Fruit fly (Drosophila melanogaster) whole organism: ENCODE measurements around the gene sr.

Experiments used
- CG8478 ChIP-seq: fragments of >200 bp; optimal IDR thresholded peaks from 2 replicates; lab custom pipeline; 2018; ENCODE audit warnings: inconsistent platforms
- Dll ChIP-seq: fragments of >200 bp; optimal IDR thresholded peaks from 2 replicates; lab custom pipeline; 2017
- EcR ChIP-seq, 2 experiments: fragments of >200 bp; optimal IDR thresholded peaks; 2 replicates each; lab custom pipeline; 2017; ENCODE audit warnings: missing biosample characterization in 2 of 2, missing genetic modification characterization in 2 of 2, missing genetic modification reagents in 2 of 2
- pan ChIP-seq: fragments of >200 bp; optimal IDR thresholded peaks from 2 replicates; lab custom pipeline; 2017

dm6 chr3R:18050585-18050984 lies 40.0 kb upstream of the sr start:
- TF ChIP-seq pan (lab: Kevin White, UChicago) = no peak
- no peak for TF ChIP-seq CG8478
- TF ChIP-seq EcR (GFP tag; optimal IDR thresholded peaks at IDR 0.05; lab: Kevin White, UChicago) = no peak
- TF ChIP-seq Dll = no peak
